ENCODE assay signal across 1 fruit fly cellular context in genomic region chr2L:21828791-21829184, dm6.
A peak's percentile ranks its signal among the peaks of the same experiment; 100 is the strongest.
TF ChIP-seq lines count a peak whose summit lies in the region.

No protein-coding gene starts in this region.

TF ChIP-seq in whole organism, embryonic, 481 proteins besides CTCF, POLR2A, EP300 and RAD21 (continued from another document):
- TF ChIP-seq so (GFP tag; IDR thresholded peaks at IDR 0.05; lab: Robert Waterston, UW): 0 out of 3 replicates have a peak, but pooled peaks have one; percentile 14
- TF ChIP-seq CG10565 (GFP tag; optimal IDR thresholded peaks at IDR 0.05; lab: Kevin White, UChicago): no peak
- no peak for TF ChIP-seq bcd (GFP tag; optimal IDR thresholded peaks at IDR 0.05; lab: Kevin White, UChicago)
- TF ChIP-seq Nf-YB (GFP tag; optimal IDR thresholded peaks at IDR 0.05; lab: Kevin White, UChicago): no peak
- no peak for TF ChIP-seq tap (tag; optimal IDR thresholded peaks at IDR 0.05; lab: Kevin White, UChicago)
- no peak for TF ChIP-seq ATbp (GFP tag; optimal IDR thresholded peaks at IDR 0.05; lab: Kevin White, UChicago)
- TF ChIP-seq CG8478 (optimal IDR thresholded peaks at IDR 0.05; lab: Kevin White, UChicago): no peak
- TF ChIP-seq tna (GFP tag; IDR thresholded peaks at IDR 0.05; lab: Robert Waterston, UW; ENCODE audit: partially characterized antibody): no peak
- no peak for TF ChIP-seq sc (optimal IDR thresholded peaks at IDR 0.05; lab: Kevin White, UChicago)
- TF ChIP-seq sc (GFP tag; optimal IDR thresholded peaks at IDR 0.05; lab: Kevin White, UChicago): no peak
- peak; percentile 78 for TF ChIP-seq chm (GFP tag; IDR thresholded peaks at IDR 0.05; lab: Robert Waterston, UW)
- peak; percentile 7 for TF ChIP-seq sqz (GFP tag; optimal IDR thresholded peaks at IDR 0.05; lab: Kevin White, UChicago)
- 0 out of 2 replicates have a peak, but pooled peaks have one; percentile 33 for TF ChIP-seq CG42726 (GFP tag; IDR thresholded peaks at IDR 0.05; lab: Robert Waterston, UW; ENCODE audit: partially characterized antibody)
- no peak for TF ChIP-seq Doc2 (GFP tag; IDR thresholded peaks at IDR 0.05; lab: Robert Waterston, UW)
- TF ChIP-seq CG7839 (tag; optimal IDR thresholded peaks at IDR 0.05; lab: Kevin White, UChicago): no peak
- TF ChIP-seq HmgZ (tag; optimal IDR thresholded peaks at IDR 0.05; lab: Kevin White, UChicago): no peak
- no peak for TF ChIP-seq Atf3 (GFP tag; optimal IDR thresholded peaks at IDR 0.05; lab: Kevin White, UChicago)
- no peak for TF ChIP-seq CG4328 (GFP tag; optimal IDR thresholded peaks at IDR 0.05; lab: Kevin White, UChicago)
- no peak for TF ChIP-seq CG4282 (GFP tag; optimal IDR thresholded peaks at IDR 0.05; lab: Kevin White, UChicago)
- no peak for TF ChIP-seq CG8290 (GFP tag; optimal IDR thresholded peaks at IDR 0.05; lab: Kevin White, UChicago)
- TF ChIP-seq CG8290 (tag; optimal IDR thresholded peaks at IDR 0.05; lab: Kevin White, UChicago): peak in 1 of 2 experiments; percentile 10
- no peak for TF ChIP-seq oc (tag; optimal IDR thresholded peaks at IDR 0.05; lab: Kevin White, UChicago)
- TF ChIP-seq CG18599 (GFP tag; optimal IDR thresholded peaks at IDR 0.05; lab: Kevin White, UChicago): no peak
- 0 out of 2 replicates have a peak, but pooled peaks have one; percentile 30 for TF ChIP-seq bowl (GFP tag; IDR thresholded peaks at IDR 0.05; lab: Robert Waterston, UW)
- TF ChIP-seq ci (GFP tag; IDR thresholded peaks at IDR 0.05; lab: Robert Waterston, UW): 0 out of 3 replicates have a peak, but pooled peaks have one; percentile 15
- no peak for TF ChIP-seq pb (GFP tag; optimal IDR thresholded peaks at IDR 0.05; lab: Kevin White, UChicago)
- TF ChIP-seq CG10147 (GFP tag; optimal IDR thresholded peaks at IDR 0.05; lab: Kevin White, UChicago): no peak
- TF ChIP-seq CG30431 (GFP tag; optimal IDR thresholded peaks at IDR 0.05; lab: Kevin White, UChicago): no peak
- TF ChIP-seq abd-A (tag; optimal IDR thresholded peaks at IDR 0.05; lab: Kevin White, UChicago): peak; percentile 55
- no peak for TF ChIP-seq croc (GFP tag; conservative IDR thresholded peaks at IDR 0.05; lab: Robert Waterston, UW)
- TF ChIP-seq p53 (GFP tag; optimal IDR thresholded peaks at IDR 0.05; lab: Kevin White, UChicago): no peak
- TF ChIP-seq scrt (GFP tag; optimal IDR thresholded peaks at IDR 0.05; lab: Kevin White, UChicago): no peak
- TF ChIP-seq CG30403 (GFP tag; optimal IDR thresholded peaks at IDR 0.05; lab: Kevin White, UChicago): no peak
- TF ChIP-seq chif (GFP tag; optimal IDR thresholded peaks at IDR 0.05; lab: Kevin White, UChicago): no peak
- TF ChIP-seq insv (GFP tag; optimal IDR thresholded peaks at IDR 0.05; lab: Kevin White, UChicago): peak in 1 of 2 experiments; percentile 49
- no peak for TF ChIP-seq klu (GFP tag; IDR thresholded peaks at IDR 0.05; lab: Robert Waterston, UW)
- TF ChIP-seq ewg (GFP tag; optimal IDR thresholded peaks at IDR 0.05; lab: Kevin White, UChicago): peak; percentile 13
- no peak for TF ChIP-seq CrebB (tag; optimal IDR thresholded peaks at IDR 0.05; lab: Kevin White, UChicago)
- TF ChIP-seq emc (GFP tag; optimal IDR thresholded peaks at IDR 0.05; lab: Kevin White, UChicago): no peak
- TF ChIP-seq CG33557 (GFP tag; optimal IDR thresholded peaks at IDR 0.05; lab: Kevin White, UChicago): no peak
- TF ChIP-seq ac (GFP tag; optimal IDR thresholded peaks at IDR 0.05; lab: Kevin White, UChicago): peak; percentile 15
- no peak for TF ChIP-seq CG7928 (GFP tag; optimal IDR thresholded peaks at IDR 0.05; lab: Kevin White, UChicago)
- no peak for TF ChIP-seq bbx (GFP tag; IDR thresholded peaks at IDR 0.05; lab: Robert Waterston, UW; ENCODE audit: partially characterized antibody)
- no peak for TF ChIP-seq Trl (optimal IDR thresholded peaks at IDR 0.05; lab: Kevin White, UChicago)
- no peak for TF ChIP-seq Trl (GFP tag; optimal IDR thresholded peaks at IDR 0.05; lab: Kevin White, UChicago)
- TF ChIP-seq CG2202 (tag; optimal IDR thresholded peaks at IDR 0.05; lab: Kevin White, UChicago): no peak
- peak; percentile 6 for TF ChIP-seq CG8944 (GFP tag; optimal IDR thresholded peaks at IDR 0.05; lab: Kevin White, UChicago)
- no peak for TF ChIP-seq CG17361 (GFP tag; IDR thresholded peaks at IDR 0.05; lab: Robert Waterston, UW)
- TF ChIP-seq fru (optimal IDR thresholded peaks at IDR 0.05; lab: Kevin White, UChicago): no peak
- no peak for TF ChIP-seq al (GFP tag; IDR thresholded peaks at IDR 0.05; lab: Robert Waterston, UW)
- no peak for TF ChIP-seq lov (optimal IDR thresholded peaks at IDR 0.05; lab: Kevin White, UChicago)
- 0 out of 3 replicates have a peak, but pooled peaks have one; percentile 29 for TF ChIP-seq lov (GFP tag; IDR thresholded peaks at IDR 0.05; lab: Robert Waterston, UW)
- TF ChIP-seq btn (GFP tag; optimal IDR thresholded peaks at IDR 0.05; lab: Kevin White, UChicago): no peak
- TF ChIP-seq h (optimal IDR thresholded peaks at IDR 0.05; lab: Kevin White, UChicago): no peak
- TF ChIP-seq Med (GFP tag; lab: Kevin White, UChicago): peak; percentile 53
- no peak for TF ChIP-seq gsb (GFP tag; IDR thresholded peaks at IDR 0.05; lab: Robert Waterston, UW)
- TF ChIP-seq pzg (GFP tag; optimal IDR thresholded peaks at IDR 0.05; lab: Kevin White, UChicago): no peak
- no peak for TF ChIP-seq Side (GFP tag; optimal IDR thresholded peaks at IDR 0.05; lab: Kevin White, UChicago)
- no peak for TF ChIP-seq Dip3 (GFP tag; optimal IDR thresholded peaks at IDR 0.05; lab: Kevin White, UChicago)
- TF ChIP-seq Opbp (GFP tag; IDR thresholded peaks at IDR 0.05; lab: Robert Waterston, UW; ENCODE audit: partially characterized antibody): 0 out of 3 replicates have a peak, but pooled peaks have one; percentile 36
- no peak for TF ChIP-seq CG2678 (tag; optimal IDR thresholded peaks at IDR 0.05; lab: Kevin White, UChicago)
- TF ChIP-seq CG15514 (GFP tag; optimal IDR thresholded peaks at IDR 0.05; lab: Kevin White, UChicago): no peak
- TF ChIP-seq CG10366 (GFP tag; IDR thresholded peaks at IDR 0.05; lab: Robert Waterston, UW): no peak
- TF ChIP-seq CG10431 (GFP tag; optimal IDR thresholded peaks at IDR 0.05; lab: Kevin White, UChicago): no peak
- no peak for TF ChIP-seq gro (GFP tag; optimal IDR thresholded peaks at IDR 0.05; lab: Kevin White, UChicago)
- TF ChIP-seq prd (optimal IDR thresholded peaks at IDR 0.05; lab: Kevin White, UChicago): no peak
- TF ChIP-seq prd (GFP tag; IDR thresholded peaks at IDR 0.05; lab: Robert Waterston, UW): no peak
- TF ChIP-seq CG9797 (GFP tag; optimal IDR thresholded peaks at IDR 0.05; lab: Kevin White, UChicago): no peak
- TF ChIP-seq CG17829 (tag; optimal IDR thresholded peaks at IDR 0.05; lab: Kevin White, UChicago): peak; percentile 34
- no peak for TF ChIP-seq CG15073 (GFP tag; optimal IDR thresholded peaks at IDR 0.05; lab: Kevin White, UChicago)
- no peak for TF ChIP-seq H15 (GFP tag; IDR thresholded peaks at IDR 0.05; lab: Robert Waterston, UW)
- TF ChIP-seq E2f2 (GFP tag; IDR thresholded peaks at IDR 0.05; lab: Robert Waterston, UW): no peak
- no peak for TF ChIP-seq CG7372 (GFP tag; IDR thresholded peaks at IDR 0.05; lab: Robert Waterston, UW)
- TF ChIP-seq CG15011 (GFP tag; optimal IDR thresholded peaks at IDR 0.05; lab: Kevin White, UChicago): no peak
- TF ChIP-seq wor (GFP tag; IDR thresholded peaks at IDR 0.05; lab: Robert Waterston, UW): no peak
- TF ChIP-seq Dek (tag; optimal IDR thresholded peaks at IDR 0.05; lab: Kevin White, UChicago): no peak
- no peak for TF ChIP-seq CG11695 (GFP tag; IDR thresholded peaks at IDR 0.05; lab: Robert Waterston, UW)
- no peak for TF ChIP-seq D19A (tag; optimal IDR thresholded peaks at IDR 0.05; lab: Kevin White, UChicago)
- peak; percentile 59 for TF ChIP-seq sens (GFP tag; lab: Kevin White, UChicago)
- TF ChIP-seq CG4360 (GFP tag; IDR thresholded peaks at IDR 0.05; lab: Robert Waterston, UW): peak; percentile 98
- TF ChIP-seq Adf1 (GFP tag; IDR thresholded peaks at IDR 0.05; lab: Robert Waterston, UW): peak; percentile 97
- TF ChIP-seq Aef1 (GFP tag; IDR thresholded peaks at IDR 0.05; lab: Robert Waterston, UW): no peak
- TF ChIP-seq lola (GFP tag; optimal IDR thresholded peaks at IDR 0.05; lab: Kevin White, UChicago): no peak
- TF ChIP-seq fd3F (GFP tag; optimal IDR thresholded peaks at IDR 0.05; lab: Kevin White, UChicago): no peak
- no peak for TF ChIP-seq Kr (GFP tag; optimal IDR thresholded peaks at IDR 0.05; lab: Kevin White, UChicago)
- TF ChIP-seq wek (GFP tag; optimal IDR thresholded peaks at IDR 0.05; lab: Kevin White, UChicago): no peak
- no peak for TF ChIP-seq lmd (GFP tag; IDR thresholded peaks at IDR 0.05; lab: Robert Waterston, UW)
- TF ChIP-seq ash1 (GFP tag; optimal IDR thresholded peaks at IDR 0.05; lab: Kevin White, UChicago): peak; percentile 34
- TF ChIP-seq Max (GFP tag; optimal IDR thresholded peaks at IDR 0.05; lab: Kevin White, UChicago): no peak
- TF ChIP-seq CG3847 (GFP tag; IDR thresholded peaks at IDR 0.05; lab: Robert Waterston, UW): no peak
- TF ChIP-seq Jarid2 (GFP tag; optimal IDR thresholded peaks at IDR 0.05; lab: Kevin White, UChicago): peak; percentile 50
- TF ChIP-seq CG2889 (GFP tag; IDR thresholded peaks at IDR 0.05; lab: Robert Waterston, UW): no peak
- TF ChIP-seq sug (tag; optimal IDR thresholded peaks at IDR 0.05; lab: Kevin White, UChicago): peak; percentile 17
